Worm (Caenorhabditis elegans) whole organism, late embryonic: Measurements from ENCODE around the gene fil-1.

Experiments used
- elt-2 ChIP-seq: sonication (generic microtip); optimal IDR thresholded peaks from 2 replicates; lab custom pipeline; 2016; ENCODE audit warnings: missing genetic modification reagents, missing genetic modification characterization, missing compliant biosample characterization
- fkh-10 ChIP-seq: fragments of 150-350 bp; optimal IDR thresholded peaks from 2 replicates; lab custom pipeline; 2014; ENCODE audit warnings: missing biosample characterization, missing genetic modification reagents, missing genetic modification characterization
- pax-1 ChIP-seq: fragments of 150-350 bp; optimal IDR thresholded peaks from 2 replicates; lab custom pipeline; 2014; ENCODE audit warnings: missing biosample characterization, missing genetic modification characterization
- pha-4 ChIP-seq: fragments of 150-350 bp; optimal IDR thresholded peaks from 2 replicates; lab custom pipeline; 2018; ENCODE audit warnings: missing biosample characterization, missing genetic modification reagents, missing genetic modification characterization
- tbx-2 ChIP-seq: sonication (generic microtip); optimal IDR thresholded peaks from 2 replicates; lab custom pipeline; 2016; ENCODE audit warnings: missing genetic modification characterization, missing compliant biosample characterization

ce11 chrV:14978205-14978751 lies 15.4 kb upstream of the fil-1 start, which contains the start of the genes grd-12 and F02D8.1:
- TF ChIP-seq tbx-2 (tag; lab: Kevin White, UChicago) (no peak), pax-1 (tag; lab: Kevin White, UChicago) (no peak), fkh-10 (no peak), elt-2 (tag; lab: Kevin White, UChicago) (no peak), pha-4 (tag; lab: Kevin White, UChicago) (no peak)
